Fruit fly (Drosophila melanogaster): ENCODE results near the gene Mcr.

- no peak for TF ChIP-seq CG12768 (GFP tag; optimal IDR thresholded peaks at IDR 0.05)
- no peak for TF ChIP-seq Clk (GFP tag; optimal IDR thresholded peaks at IDR 0.05)
These were observed 2.1 kb downstream of the Mcr start for dm6 chr2L:8080645-8081044.
